Worm (Caenorhabditis elegans) whole organism, early embryonic: ENCODE data around the gene tos-1.

Source experiments
- F13C5.2 ChIP-seq: sonication (generic microtip); optimal IDR thresholded peaks from 2 replicates; lab custom pipeline; 2017; ENCODE audit warnings: mild to moderate bottlenecking, missing genetic modification characterization, inconsistent platforms, missing compliant biosample characterization
- aly-1 ChIP-seq: sonication (generic microtip); optimal IDR thresholded peaks from 2 replicates; lab custom pipeline; 2016; ENCODE audit warnings: missing genetic modification characterization, missing compliant biosample characterization
- ama-1 ChIP-seq: fragments of 150-350 bp; optimal IDR thresholded peaks from 2 replicates; lab custom pipeline; 2014
- ceh-13 ChIP-seq: fragments of 200-800 bp; sonication (Bioruptor generic); optimal IDR thresholded peaks from 2 replicates; lab custom pipeline; 2018; ENCODE audit warnings: mild to moderate bottlenecking, missing genetic modification characterization, missing compliant biosample characterization
- ceh-36 ChIP-seq: sonication (generic microtip); optimal IDR thresholded peaks from 2 replicates; lab custom pipeline; 2016; ENCODE audit warnings: missing genetic modification characterization, inconsistent platforms, missing compliant biosample characterization
- hmg-4 ChIP-seq: fragments of 200-800 bp; sonication (Bioruptor generic); optimal IDR thresholded peaks from 2 replicates; lab custom pipeline; 2018; ENCODE audit warnings: mild to moderate bottlenecking, missing genetic modification characterization, missing compliant biosample characterization
- tra-4 ChIP-seq: sonication (generic microtip); optimal IDR thresholded peaks from 2 replicates; lab custom pipeline; 2017; ENCODE audit warnings: missing genetic modification characterization, missing compliant biosample characterization

- peak; percentile 47 for TF ChIP-seq hmg-4
- no peak for TF ChIP-seq aly-1 (tag; lab: Kevin White, UChicago)
- TF ChIP-seq F13C5.2: no peak
- TF ChIP-seq tra-4 (tag; lab: Kevin White, UChicago): no peak
- no peak for TF ChIP-seq ceh-36 (tag; lab: Kevin White, UChicago)
- no peak for TF ChIP-seq ceh-13 (GFP tag; lab: Kevin White, UChicago)
- TF ChIP-seq ama-1 (lab: Kevin White, UChicago): no peak
Measured at ce11 chrV:9293359-9293758, 50.6 kb downstream of the tos-1 start.
